Worm (Caenorhabditis elegans) whole organism, L3 larva: ENCODE data around the gene F35F11.2.

Experiments
- ceh-82 ChIP-seq: fragments of 150-350 bp; optimal IDR thresholded peaks from 2 replicates; lab custom pipeline; 2014; ENCODE audit warnings: missing biosample characterization, missing genetic modification characterization
- elt-3 ChIP-seq, 3 experiments: fragments of 150-350 bp in 1 of 3; sonication (generic microtip) in 2 of 3; optimal IDR thresholded peaks; 2 replicates in 2 of 3; 4 replicates in 1 of 3; lab custom pipeline; 2014 to 2017; ENCODE audit warnings: missing biosample characterization in 3 of 3, missing genetic modification characterization in 3 of 3
- fkh-10 ChIP-seq: sonication (generic microtip); optimal IDR thresholded peaks from 2 replicates; lab custom pipeline; 2017; ENCODE audit warnings: missing biosample characterization, missing genetic modification reagents, missing genetic modification characterization
- nfya-1 ChIP-seq: sonication (generic microtip); optimal IDR thresholded peaks from 2 replicates; lab custom pipeline; 2017; ENCODE audit warnings: missing genetic modification characterization, mild to moderate bottlenecking, missing compliant biosample characterization, antibody characterized with exemption, moderate library complexity; ENCODE audit not compliant: insufficient read depth
- nhr-11 ChIP-seq: fragments of 150-350 bp; optimal IDR thresholded peaks from 2 replicates; lab custom pipeline; 2014; ENCODE audit warnings: missing biosample characterization, missing genetic modification characterization
- nhr-28 ChIP-seq: fragments of 150-350 bp; optimal IDR thresholded peaks from 2 replicates; lab custom pipeline; 2014; ENCODE audit warnings: missing biosample characterization, missing genetic modification characterization
- nhr-67 ChIP-seq: fragments of 150-350 bp; optimal IDR thresholded peaks from 2 replicates; lab custom pipeline; 2014; ENCODE audit warnings: missing biosample characterization, missing genetic modification characterization
- pha-4 ChIP-seq: fragments of 150-350 bp; optimal IDR thresholded peaks from 2 replicates; lab custom pipeline; 2014; ENCODE audit warnings: missing biosample characterization, missing genetic modification reagents, missing genetic modification characterization
- unc-39 ChIP-seq: sonication (generic microtip); optimal IDR thresholded peaks from 4 replicates; lab custom pipeline; 2017; ENCODE audit warnings: missing biosample characterization, missing genetic modification characterization

ce11 chrIV:4085787-4086262 is 45.7 kb downstream of the F35F11.2 start, which contains the start of gene C35B1.2:
- TF ChIP-seq pha-4 (no peak), unc-39 (tag; lab: Kevin White, UChicago) (no peak), nhr-28 (tag; lab: Kevin White, UChicago) (no peak), nfya-1 (tag; lab: Kevin White, UChicago) (peak; percentile 14), nhr-11 (no peak), nhr-67 (tag; lab: Kevin White, UChicago) (no peak), elt-3 (tag; optimal IDR thresholded peaks at IDR 0.05; lab: Kevin White, UChicago) (no peak), ceh-82 (tag; lab: Kevin White, UChicago) (no peak), fkh-10 (no peak)
